Fruit fly (Drosophila melanogaster) whole organism, embryonic: Measurements from ENCODE around the gene CG13043.

Source experiments
- Adf1 ChIP-seq: fragments of 200-800 bp; sonication (Bioruptor generic); IDR thresholded peaks from 2 replicates; pipeline ENCODE4 v1.3.6; 2022; ENCODE audit warnings: missing biosample characterization, missing genetic modification characterization
- B-H1 ChIP-seq: fragments of 200-800 bp; sonication (Bioruptor generic); IDR thresholded peaks from 3 replicates; pipeline ENCODE4 v1.3.6; 2022; ENCODE audit warnings: missing biosample characterization, missing genetic modification characterization
- BtbVII ChIP-seq: fragments of 200-800 bp; sonication (Bioruptor generic); optimal IDR thresholded peaks from 3 replicates; lab custom pipeline; 2017; ENCODE audit warnings: missing biosample characterization, mild to moderate bottlenecking, missing genetic modification characterization
- CG10147 ChIP-seq: fragments of 200-800 bp; sonication (Bioruptor generic); optimal IDR thresholded peaks from 2 replicates; lab custom pipeline; 2019; ENCODE audit warnings: missing biosample characterization, mild to moderate bottlenecking, missing genetic modification characterization, moderate library complexity
- CG11504 ChIP-seq: fragments of 200-800 bp; sonication (Bioruptor generic); optimal IDR thresholded peaks from 3 replicates; lab custom pipeline; 2019; ENCODE audit warnings: missing biosample characterization, mild to moderate bottlenecking, missing genetic modification characterization, moderate library complexity
- CG11696 ChIP-seq: fragments of 200-800 bp; sonication (Bioruptor generic); IDR thresholded peaks from 2 replicates; pipeline ENCODE4 v1.3.6; 2022; ENCODE audit warnings: missing biosample characterization, missing genetic modification characterization
- CG13775 ChIP-seq: fragments of 200-800 bp; sonication (Bioruptor generic); optimal IDR thresholded peaks from 3 replicates; lab custom pipeline; 2017; ENCODE audit warnings: missing biosample characterization, mild to moderate bottlenecking, missing genetic modification characterization
- CG14014 ChIP-seq: fragments of 200-800 bp; sonication (Bioruptor generic); IDR thresholded peaks from 2 replicates; pipeline ENCODE4 v1.3.6; 2022; ENCODE audit warnings: missing biosample characterization, missing genetic modification characterization
- CG14667 ChIP-seq: fragments of 200-800 bp; sonication (Bioruptor generic); IDR thresholded peaks from 2 replicates; pipeline ENCODE4 v1.3.6; 2022; ENCODE audit warnings: missing biosample characterization, missing genetic modification characterization
- CG14710 ChIP-seq: fragments of 200-800 bp; sonication (Bioruptor generic); optimal IDR thresholded peaks from 3 replicates; lab custom pipeline; 2019; ENCODE audit warnings: missing biosample characterization, mild to moderate bottlenecking, missing genetic modification characterization, moderate library complexity
- CG1602 ChIP-seq: fragments of 200-800 bp; sonication (Bioruptor generic); optimal IDR thresholded peaks from 3 replicates; lab custom pipeline; 2016; ENCODE audit warnings: missing biosample characterization, missing genetic modification characterization
- CG17186 ChIP-seq: fragments of 200-800 bp; sonication (Bioruptor generic); optimal IDR thresholded peaks from 3 replicates; lab custom pipeline; 2017; ENCODE audit warnings: missing biosample characterization, missing genetic modification reagents, missing genetic modification characterization
- CG18262 ChIP-seq: fragments of 200-800 bp; optimal IDR thresholded peaks from 3 replicates; lab custom pipeline; 2019; ENCODE audit warnings: missing biosample characterization, mild to moderate bottlenecking, missing genetic modification characterization, moderate library complexity
- CG2129 ChIP-seq: fragments of 200-800 bp; sonication (Bioruptor generic); IDR thresholded peaks from 2 replicates; pipeline ENCODE4 v1.3.6; 2022; ENCODE audit warnings: missing biosample characterization, missing genetic modification characterization; ENCODE audit not compliant: partially characterized antibody
- CG2202 ChIP-seq: fragments of 200-800 bp; sonication (Bioruptor generic); optimal IDR thresholded peaks from 2 replicates; lab custom pipeline; 2018; ENCODE audit warnings: missing biosample characterization, mild to moderate bottlenecking, missing genetic modification characterization
- CG30020 ChIP-seq: fragments of 200-800 bp; optimal IDR thresholded peaks from 2 replicates; lab custom pipeline; 2019; ENCODE audit warnings: missing biosample characterization, mild to moderate bottlenecking, missing genetic modification characterization, moderate library complexity
- CG32767 ChIP-seq: fragments of 200-800 bp; sonication (Bioruptor generic); IDR thresholded peaks from 2 replicates; pipeline ENCODE4 v1.3.6; 2022; ENCODE audit warnings: missing biosample characterization, missing genetic modification characterization
- CG33557 ChIP-seq: fragments of 200-800 bp; sonication (Bioruptor generic); optimal IDR thresholded peaks from 2 replicates; lab custom pipeline; 2019; ENCODE audit warnings: missing biosample characterization, mild to moderate bottlenecking, missing genetic modification characterization, moderate library complexity
- CG6689 ChIP-seq: fragments of 200-800 bp; sonication (Bioruptor generic); IDR thresholded peaks from 2 replicates; pipeline ENCODE4 v1.3.6; 2022; ENCODE audit warnings: missing biosample characterization, missing genetic modification characterization
- CG6813 ChIP-seq: fragments of 200-800 bp; sonication (Bioruptor generic); optimal IDR thresholded peaks from 2 replicates; lab custom pipeline; 2017; ENCODE audit warnings: missing biosample characterization, missing genetic modification characterization, mild to moderate bottlenecking, moderate library complexity, missing genetic modification reagents
- CG7745 ChIP-seq: fragments of 200-800 bp; sonication (Bioruptor generic); optimal IDR thresholded peaks from 2 replicates; lab custom pipeline; 2018; ENCODE audit warnings: missing biosample characterization, mild to moderate bottlenecking, missing genetic modification characterization, moderate library complexity
- Chrac-16 ChIP-seq: fragments of 200-800 bp; sonication (Bioruptor generic); optimal IDR thresholded peaks from 3 replicates; lab custom pipeline; 2016; ENCODE audit warnings: missing biosample characterization, missing genetic modification characterization
- CoRest ChIP-seq: fragments of 200-800 bp; sonication (Bioruptor generic); optimal IDR thresholded peaks from 3 replicates; lab custom pipeline; 2018; ENCODE audit warnings: missing biosample characterization, mild to moderate bottlenecking, missing genetic modification characterization, moderate library complexity
- Dek ChIP-seq: fragments of 200-800 bp; sonication (Bioruptor generic); optimal IDR thresholded peaks from 3 replicates; lab custom pipeline; 2019; ENCODE audit warnings: missing biosample characterization, mild to moderate bottlenecking, missing genetic modification characterization, moderate library complexity
- Dip2 ChIP-seq: fragments of 200-800 bp; sonication (Bioruptor generic); IDR thresholded peaks from 2 replicates; pipeline ENCODE4 v1.3.6; 2022; ENCODE audit warnings: missing biosample characterization, missing genetic modification characterization
- Doc2 ChIP-seq: fragments of 200-800 bp; sonication (Bioruptor generic); IDR thresholded peaks from 2 replicates; pipeline ENCODE4 v1.3.6; 2022; ENCODE audit warnings: missing biosample characterization, missing genetic modification characterization
- H15 ChIP-seq: fragments of 200-800 bp; sonication (Bioruptor generic); IDR thresholded peaks from 3 replicates; pipeline ENCODE4 v1.3.6; 2022; ENCODE audit warnings: missing biosample characterization, missing genetic modification characterization
- Hey ChIP-seq: fragments of 200-800 bp; sonication (Bioruptor generic); optimal IDR thresholded peaks from 3 replicates; lab custom pipeline; 2018; ENCODE audit warnings: missing biosample characterization, mild to moderate bottlenecking, missing genetic modification characterization
- Hmr ChIP-seq: fragments of 200-800 bp; sonication (Bioruptor generic); optimal IDR thresholded peaks from 3 replicates; lab custom pipeline; 2017; ENCODE audit warnings: mild to moderate bottlenecking, missing biosample characterization, missing genetic modification reagents, missing genetic modification characterization
- Hr3 ChIP-seq: fragments of 200-800 bp; sonication (Bioruptor generic); optimal IDR thresholded peaks from 3 replicates; lab custom pipeline; 2016; ENCODE audit warnings: missing biosample characterization, missing genetic modification characterization
- Hsf ChIP-seq: fragments of 200-800 bp; sonication (Bioruptor generic); optimal IDR thresholded peaks from 3 replicates; lab custom pipeline; 2016; ENCODE audit warnings: missing biosample characterization, missing genetic modification characterization
- Nf-YA ChIP-seq: fragments of 200-800 bp; sonication (Bioruptor generic); IDR thresholded peaks from 2 replicates; pipeline ENCODE4 v1.3.6; 2022; ENCODE audit warnings: missing biosample characterization, missing genetic modification characterization
- Poxn ChIP-seq: fragments of 200-800 bp; sonication (Bioruptor generic); IDR thresholded peaks from 2 replicates; pipeline ENCODE4 v1.3.6; 2022; ENCODE audit warnings: missing biosample characterization, missing genetic modification characterization
- Side ChIP-seq: fragments of 200-800 bp; sonication (Bioruptor generic); optimal IDR thresholded peaks from 2 replicates; lab custom pipeline; 2016; ENCODE audit warnings: missing biosample characterization, missing genetic modification characterization
- Taf1 ChIP-seq: fragments of 200-800 bp; sonication (Bioruptor generic); IDR thresholded peaks from 2 replicates; pipeline ENCODE4 v1.3.6; 2022; ENCODE audit warnings: missing biosample characterization, missing genetic modification characterization
- ase ChIP-seq: fragments of 200-800 bp; sonication (Bioruptor generic); IDR thresholded peaks from 3 replicates; pipeline ENCODE4 v1.3.6; 2022; ENCODE audit warnings: missing biosample characterization, missing genetic modification characterization
- bowl ChIP-seq: fragments of 200-800 bp; sonication (Bioruptor generic); IDR thresholded peaks from 2 replicates; pipeline ENCODE4 v1.3.6; 2022; ENCODE audit warnings: missing biosample characterization, missing genetic modification characterization
- btn ChIP-seq: fragments of 200-800 bp; sonication (Bioruptor generic); optimal IDR thresholded peaks from 2 replicates; lab custom pipeline; 2016; ENCODE audit warnings: missing biosample characterization, missing genetic modification characterization
- caup ChIP-seq: fragments of 200-800 bp; sonication (Bioruptor generic); optimal IDR thresholded peaks from 3 replicates; lab custom pipeline; 2017; ENCODE audit warnings: missing biosample characterization, mild to moderate bottlenecking, missing genetic modification characterization, moderate library complexity; ENCODE audit not compliant: severe bottlenecking
- corto ChIP-seq: fragments of 200-800 bp; sonication (Bioruptor generic); optimal IDR thresholded peaks from 2 replicates; lab custom pipeline; 2016; ENCODE audit warnings: missing biosample characterization, mild to moderate bottlenecking, missing genetic modification characterization, moderate library complexity
- cwo ChIP-seq: fragments of 200-800 bp; sonication (Bioruptor generic); optimal IDR thresholded peaks from 3 replicates; lab custom pipeline; 2017; ENCODE audit warnings: missing biosample characterization, missing genetic modification characterization, mild to moderate bottlenecking, moderate library complexity, missing genetic modification reagents
- grn ChIP-seq: fragments of 200-800 bp; sonication (Bioruptor generic); optimal IDR thresholded peaks from 3 replicates; lab custom pipeline; 2017; ENCODE audit warnings: missing biosample characterization, missing genetic modification characterization
- gro ChIP-seq: fragments of 200-800 bp; sonication (Bioruptor generic); optimal IDR thresholded peaks from 2 replicates; lab custom pipeline; 2016; ENCODE audit warnings: missing biosample characterization, missing genetic modification characterization
- kay ChIP-seq: fragments of 200-800 bp; sonication (Bioruptor generic); optimal IDR thresholded peaks from 2 replicates; lab custom pipeline; 2016; ENCODE audit warnings: missing biosample characterization, missing genetic modification characterization
- luna ChIP-seq: fragments of 200-800 bp; sonication (Bioruptor generic); optimal IDR thresholded peaks from 2 replicates; lab custom pipeline; 2016; ENCODE audit warnings: missing biosample characterization, missing genetic modification characterization
- ranshi ChIP-seq: fragments of 200-800 bp; sonication (Bioruptor generic); IDR thresholded peaks from 2 replicates; pipeline ENCODE4 v1.3.6; 2022; ENCODE audit warnings: missing biosample characterization, missing genetic modification characterization
- salm ChIP-seq: fragments of 200-800 bp; sonication (Bioruptor generic); optimal IDR thresholded peaks from 2 replicates; lab custom pipeline; 2018; ENCODE audit warnings: missing biosample characterization, mild to moderate bottlenecking, missing genetic modification characterization
- sc ChIP-seq, 3 experiments: fragments of >200 bp in 2 of 3; fragments of 200-800 bp in 1 of 3; sonication (Bioruptor generic) in 1 of 3; optimal IDR thresholded peaks; 2 replicates in 2 of 3; 3 replicates in 1 of 3; lab custom pipeline; 2017; ENCODE audit warnings: mild to moderate bottlenecking in 1 of 3, missing biosample characterization in 1 of 3, missing genetic modification characterization in 1 of 3, missing genetic modification reagents in 1 of 3
- wek ChIP-seq: fragments of 200-800 bp; sonication (Bioruptor generic); optimal IDR thresholded peaks from 3 replicates; lab custom pipeline; 2018; ENCODE audit warnings: missing biosample characterization, mild to moderate bottlenecking, missing genetic modification characterization, moderate library complexity

Gene CG13043

dm6 chr3L:16328207-16328891, 22.7 kb upstream of the CG13043 start, which contains the start of gene CG13058 (continued):
- TF ChIP-seq Hmr (GFP tag; lab: Kevin White, UChicago) (peak; percentile 61), CG33557 (GFP tag; lab: Kevin White, UChicago) (no peak), Hey (no peak), sc (optimal IDR thresholded peaks at IDR 0.05; lab: Kevin White, UChicago) (no peak), sc (GFP tag; optimal IDR thresholded peaks at IDR 0.05; lab: Kevin White, UChicago) (no peak), CG1602 (GFP tag; lab: Kevin White, UChicago) (peak; percentile 41), CG6689 (GFP tag; lab: Robert Waterston, UW) (peak; percentile 40; the same call in 1 of the 2 replicates), caup (peak; percentile 62), cwo (GFP tag; lab: Kevin White, UChicago) (peak; percentile 38), btn (no peak), Adf1 (GFP tag; lab: Robert Waterston, UW) (peak; percentile 46), CG17186 (GFP tag; lab: Kevin White, UChicago) (no peak), Dek (tag; lab: Kevin White, UChicago) (peak; percentile 60), H15 (GFP tag; lab: Robert Waterston, UW) (no peak), kay (GFP tag; lab: Kevin White, UChicago) (no peak), CG11504 (peak; percentile 83), wek (GFP tag; lab: Kevin White, UChicago) (no peak), Doc2 (GFP tag; lab: Robert Waterston, UW) (peak; percentile 15; the same call in 1 of the 2 replicates), ase (no peak), luna (GFP tag; lab: Kevin White, UChicago) (no peak), Taf1 (GFP tag; lab: Robert Waterston, UW) (no peak), CG2129 (GFP tag; lab: Robert Waterston, UW) (no peak), bowl (GFP tag; lab: Robert Waterston, UW) (peak; percentile 77), corto (GFP tag; lab: Kevin White, UChicago) (no peak), CG32767 (peak; percentile 71; the same call in 1 of the 2 replicates), CG30020 (tag; lab: Kevin White, UChicago) (no peak), CG18262 (tag; lab: Kevin White, UChicago) (no peak), CG14710 (tag; lab: Kevin White, UChicago) (no peak), CG13775 (GFP tag; lab: Kevin White, UChicago) (peak; percentile 36), CG7745 (tag; lab: Kevin White, UChicago) (no peak), CG10147 (peak; percentile 60), BtbVII (GFP tag; lab: Kevin White, UChicago) (peak; percentile 51), CG14014 (peak; percentile 82), CG6813 (GFP tag; lab: Kevin White, UChicago) (no peak), CG2202 (tag; lab: Kevin White, UChicago) (no peak), CoRest (tag; lab: Kevin White, UChicago) (peak; percentile 80), gro (GFP tag; lab: Kevin White, UChicago) (no peak), CG14667 (GFP tag; lab: Robert Waterston, UW) (0 out of 2 replicates have a peak, but pooled peaks have one; percentile 22), Chrac-16 (GFP tag; lab: Kevin White, UChicago) (peak; percentile 40), Poxn (no peak), grn (no peak), ranshi (GFP tag; lab: Robert Waterston, UW) (peak; percentile 73), B-H1 (GFP tag; lab: Robert Waterston, UW) (no peak), Hr3 (GFP tag; lab: Kevin White, UChicago) (peak; percentile 48), CG11696 (GFP tag; lab: Robert Waterston, UW) (no peak), Hsf (peak; percentile 57), salm (tag; lab: Kevin White, UChicago) (no peak), Side (GFP tag; lab: Kevin White, UChicago) (no peak), Dip2 (GFP tag; lab: Robert Waterston, UW) (no peak), Nf-YA (GFP tag; lab: Robert Waterston, UW) (peak; percentile 54)
